Fruit fly (Drosophila melanogaster) whole organism: ENCODE data around the gene Pex14.

Source experiments
- CG8478 ChIP-seq: fragments of >200 bp; optimal IDR thresholded peaks from 2 replicates; lab custom pipeline; 2018; ENCODE audit warnings: inconsistent platforms
- Dll ChIP-seq: fragments of >200 bp; optimal IDR thresholded peaks from 2 replicates; lab custom pipeline; 2017
- EcR ChIP-seq, 2 experiments: fragments of >200 bp; optimal IDR thresholded peaks; 2 replicates each; lab custom pipeline; 2017; ENCODE audit warnings: missing biosample characterization in 2 of 2, missing genetic modification characterization in 2 of 2, missing genetic modification reagents in 2 of 2
- pan ChIP-seq: fragments of >200 bp; optimal IDR thresholded peaks from 2 replicates; lab custom pipeline; 2017
- psq ChIP-seq: fragments of >200 bp; optimal IDR thresholded peaks from 2 replicates; lab custom pipeline; 2017
- usp ChIP-seq: fragments of >200 bp; optimal IDR thresholded peaks from 2 replicates; lab custom pipeline; 2017; ENCODE audit warnings: missing biosample characterization, missing genetic modification characterization, mixed read lengths

Pex14 gene

DNA sequence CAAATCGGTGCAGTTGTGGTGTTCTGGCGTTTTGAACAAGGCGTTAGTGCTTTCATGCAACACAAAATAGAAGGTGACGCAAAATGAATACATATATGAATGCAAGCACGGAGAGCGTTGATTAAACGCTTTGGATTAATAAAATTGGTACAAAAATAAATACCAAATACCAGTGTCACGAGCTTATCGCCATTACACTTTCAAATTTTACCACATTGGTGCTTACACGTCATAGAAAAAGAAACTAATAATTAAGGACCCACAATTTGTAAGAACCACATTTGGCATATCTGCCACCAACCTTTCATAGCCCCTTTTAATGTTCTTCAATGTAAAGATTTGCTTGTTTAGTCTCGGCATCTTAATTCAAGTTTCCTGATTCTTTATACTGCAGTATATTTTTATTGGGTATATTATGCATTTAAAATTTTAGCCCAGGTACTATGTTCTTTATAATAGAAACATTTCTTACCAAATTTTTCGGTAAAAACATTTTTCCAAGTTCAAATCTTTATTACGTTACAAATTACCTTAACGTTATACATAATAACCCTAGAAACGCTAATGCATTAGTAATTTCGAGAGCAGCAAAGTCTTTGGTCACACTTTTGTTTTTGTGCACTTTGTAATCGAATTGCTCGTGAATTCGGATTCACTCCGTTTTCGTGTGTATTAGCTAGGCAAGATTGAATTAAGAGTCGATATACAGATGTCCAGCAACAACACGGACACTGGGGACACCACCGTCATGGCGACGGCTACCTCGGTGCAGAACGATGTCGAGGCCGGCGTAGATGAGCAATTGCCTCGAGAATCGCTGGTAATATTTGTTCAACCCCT is at the start of gene Pex14, which contains the start of gene Pex16:
Pex14 (plus strand) TSS at position 576 of the 840 bp plus-strand sequence.
Pex16 (minus strand) TSS at position 41 of the 840 bp plus-strand sequence.
- TF ChIP-seq CG8478 (lab: Kevin White, UChicago) = no peak
- no peak for TF ChIP-seq EcR (GFP tag; optimal IDR thresholded peaks at IDR 0.05; lab: Kevin White, UChicago)
- TF ChIP-seq pan (lab: Kevin White, UChicago) = no peak
- no peak for TF ChIP-seq psq (lab: Kevin White, UChicago)
- no peak for TF ChIP-seq Dll
- no peak for TF ChIP-seq usp (GFP tag; lab: Kevin White, UChicago)

DNA sequence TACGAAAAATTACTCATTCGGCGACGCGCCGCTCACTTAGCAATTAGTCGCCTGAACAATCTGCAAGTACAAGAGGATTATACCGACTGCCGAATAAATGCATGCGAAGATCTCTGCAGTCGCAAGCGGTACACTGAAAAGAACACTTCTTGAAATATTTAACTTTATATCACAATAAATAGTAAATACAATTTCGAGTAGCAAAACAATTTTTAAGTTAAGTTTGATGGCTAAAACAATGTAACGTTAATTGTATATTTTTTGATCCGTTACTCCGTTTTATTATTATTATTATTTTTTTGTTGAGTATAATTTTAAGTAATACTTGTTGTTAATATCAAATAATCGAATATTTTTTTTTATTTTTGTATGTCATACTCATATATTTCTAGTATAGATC is 49.2 kb upstream of the Pex14 start:
- no peak for TF ChIP-seq usp (GFP tag; lab: Kevin White, UChicago)
- no peak for TF ChIP-seq EcR (GFP tag; optimal IDR thresholded peaks at IDR 0.05; lab: Kevin White, UChicago)
- TF ChIP-seq CG8478 (lab: Kevin White, UChicago) = no peak
- no peak for TF ChIP-seq Dll
- TF ChIP-seq pan (lab: Kevin White, UChicago) = no peak
- TF ChIP-seq psq (lab: Kevin White, UChicago) = no peak

DNA sequence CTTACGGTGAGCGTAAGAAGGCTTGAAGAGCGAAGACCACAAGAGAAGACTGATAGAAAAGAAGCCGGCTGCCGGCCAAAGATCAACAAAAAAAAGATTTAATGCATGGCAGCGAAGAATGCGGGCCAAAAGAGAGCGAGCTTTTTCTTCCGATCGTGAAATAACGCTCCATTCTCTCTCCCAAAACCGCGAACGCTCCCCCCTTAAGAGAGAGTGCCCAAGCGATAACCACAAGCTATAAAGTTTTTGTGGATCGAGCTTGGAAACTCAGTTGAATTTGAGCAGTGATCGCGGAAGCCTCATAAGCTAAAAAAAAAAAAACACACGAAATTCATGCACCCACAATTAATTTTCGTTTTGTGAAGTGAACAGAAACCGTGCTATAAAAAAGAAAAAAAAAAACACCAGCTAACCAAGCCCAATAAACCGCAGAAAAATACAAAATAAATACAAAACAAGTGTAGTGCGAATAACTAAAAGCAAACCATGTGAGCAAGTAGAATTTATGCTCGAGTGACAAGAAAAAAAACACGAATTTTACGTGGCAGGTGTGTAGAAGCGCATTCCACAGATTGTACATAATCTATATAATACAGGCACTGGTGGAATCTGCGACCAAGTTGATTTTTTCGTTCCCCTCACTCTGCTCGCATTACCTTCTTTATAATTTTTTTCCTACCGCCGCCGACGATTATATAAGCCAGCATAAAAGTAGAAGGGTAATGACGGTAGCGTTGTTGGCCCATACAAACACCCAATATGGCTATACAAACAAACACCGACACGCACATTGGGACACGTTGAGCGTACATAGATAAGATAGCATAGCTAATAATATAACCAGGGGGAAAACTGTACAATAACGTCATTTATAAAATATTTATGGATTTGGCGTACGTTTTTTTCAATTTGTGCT is 48.0 kb upstream of the Pex14 start, which contains the start of gene CG13252:
CG13252 (plus strand) TSS at position 269 of the 916 bp plus-strand sequence.
- TF ChIP-seq CG8478 (lab: Kevin White, UChicago) (no peak), pan (lab: Kevin White, UChicago) (no peak), psq (lab: Kevin White, UChicago) (no peak), Dll (peak; percentile 84), usp (GFP tag; lab: Kevin White, UChicago) (no peak), EcR (GFP tag; optimal IDR thresholded peaks at IDR 0.05; lab: Kevin White, UChicago) (no peak)

DNA sequence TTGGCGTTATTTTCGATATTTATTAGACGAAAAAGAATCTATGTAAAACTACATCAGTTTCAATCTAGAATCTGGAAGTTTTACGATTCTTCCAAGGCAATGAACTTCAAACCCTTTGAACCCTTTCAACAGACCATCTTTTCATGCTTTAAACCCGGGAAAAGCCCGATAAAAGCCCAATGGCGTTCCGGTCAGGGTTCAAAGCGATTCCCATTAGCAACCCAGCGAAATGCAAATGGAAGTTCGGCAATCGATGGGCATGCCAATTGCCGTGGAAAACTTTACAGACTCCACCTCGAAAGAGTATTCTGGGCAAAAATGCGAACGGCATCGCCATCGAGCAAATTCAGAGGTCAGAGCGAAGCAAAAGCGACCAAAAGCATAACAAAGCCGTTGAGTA is 46.1 kb upstream of the Pex14 start:
- no peak for TF ChIP-seq Dll
- no peak for TF ChIP-seq pan (lab: Kevin White, UChicago)
- no peak for TF ChIP-seq usp (GFP tag; lab: Kevin White, UChicago)
- TF ChIP-seq EcR (GFP tag; optimal IDR thresholded peaks at IDR 0.05; lab: Kevin White, UChicago) = no peak
- TF ChIP-seq CG8478 (lab: Kevin White, UChicago) = no peak
- no peak for TF ChIP-seq psq (lab: Kevin White, UChicago)

DNA sequence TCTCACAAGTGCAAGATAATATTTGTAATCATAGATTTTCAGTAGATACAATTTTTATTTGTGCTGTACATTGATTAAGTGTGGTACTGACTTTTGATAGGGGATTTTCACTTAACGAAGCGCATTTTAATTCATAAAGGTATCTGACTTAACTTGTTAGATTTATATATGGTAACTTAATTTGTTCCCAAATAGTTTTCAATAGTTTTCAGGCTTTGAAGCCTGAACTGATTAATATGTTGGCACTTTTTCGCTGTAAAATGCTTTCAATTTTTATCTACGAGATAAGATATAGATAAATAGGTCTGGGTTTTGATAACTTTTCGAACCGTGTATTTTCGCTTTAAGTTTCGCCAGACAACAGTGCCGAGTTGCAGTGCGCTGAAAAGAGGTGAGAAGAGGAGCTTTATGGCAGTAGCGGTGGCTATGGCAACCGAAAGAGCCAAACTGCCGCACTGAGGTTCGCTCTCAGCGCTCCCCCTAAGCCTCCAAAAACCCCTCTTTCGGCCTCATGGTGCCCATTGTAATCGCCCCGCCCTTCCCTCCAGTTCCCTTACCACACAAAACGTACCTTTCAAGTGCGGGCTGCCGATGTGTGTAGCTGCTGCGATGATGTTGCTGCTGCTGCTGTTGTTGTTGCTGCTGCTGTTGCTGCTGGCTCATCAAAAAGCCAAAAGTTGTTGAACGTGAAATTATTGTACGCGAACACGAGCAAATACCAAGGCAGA is 44.9 kb upstream of the Pex14 start:
- TF ChIP-seq EcR (GFP tag; optimal IDR thresholded peaks at IDR 0.05; lab: Kevin White, UChicago) (no peak), pan (lab: Kevin White, UChicago) (no peak), psq (lab: Kevin White, UChicago) (no peak), CG8478 (lab: Kevin White, UChicago) (no peak), usp (GFP tag; lab: Kevin White, UChicago) (no peak), Dll (no peak)

DNA sequence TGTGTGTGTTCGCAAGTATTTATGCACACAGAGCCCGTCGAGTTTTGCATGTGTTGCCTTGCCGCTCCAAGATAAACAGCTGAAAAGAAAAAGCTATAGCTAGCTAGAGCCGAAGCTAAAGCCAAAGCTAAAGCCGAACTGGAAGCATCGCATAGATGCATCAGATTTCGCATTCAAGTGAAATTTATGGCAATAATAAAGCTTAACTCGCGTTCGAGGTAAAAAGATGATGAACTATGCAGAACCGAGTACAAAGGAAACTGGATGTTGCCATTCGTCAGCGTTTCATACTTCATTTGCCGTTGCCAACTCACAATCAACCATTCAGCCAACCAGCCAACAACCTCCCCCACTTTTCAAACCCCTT is 44.4 kb upstream of the Pex14 start:
- TF ChIP-seq EcR (GFP tag; optimal IDR thresholded peaks at IDR 0.05; lab: Kevin White, UChicago) (no peak), Dll (no peak), psq (lab: Kevin White, UChicago) (no peak), CG8478 (lab: Kevin White, UChicago) (no peak), usp (GFP tag; lab: Kevin White, UChicago) (no peak), pan (lab: Kevin White, UChicago) (no peak)

DNA sequence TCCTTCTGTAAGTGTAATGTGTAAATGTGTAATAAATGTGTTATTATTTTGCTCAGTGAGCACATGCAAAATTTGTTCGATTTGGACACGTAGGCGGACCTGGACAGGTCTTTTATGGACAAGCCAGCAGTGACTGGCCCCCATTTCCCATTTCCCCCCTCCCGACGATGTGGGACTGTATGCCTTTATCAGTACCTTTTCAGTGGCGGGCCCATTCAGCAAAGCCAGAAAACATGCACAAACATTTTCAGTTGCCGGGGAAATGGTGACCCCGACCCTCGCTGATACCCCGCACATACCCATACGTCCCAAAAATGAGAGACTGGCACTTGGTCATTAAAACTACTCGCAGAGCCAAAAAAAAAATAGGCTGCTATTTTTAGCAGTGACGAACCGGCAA is 42.3 kb upstream of the Pex14 start:
- no peak for TF ChIP-seq pan (lab: Kevin White, UChicago)
- TF ChIP-seq CG8478 (lab: Kevin White, UChicago) = no peak
- no peak for TF ChIP-seq EcR (GFP tag; optimal IDR thresholded peaks at IDR 0.05; lab: Kevin White, UChicago)
- TF ChIP-seq Dll = no peak
- no peak for TF ChIP-seq psq (lab: Kevin White, UChicago)
- no peak for TF ChIP-seq usp (GFP tag; lab: Kevin White, UChicago)

DNA sequence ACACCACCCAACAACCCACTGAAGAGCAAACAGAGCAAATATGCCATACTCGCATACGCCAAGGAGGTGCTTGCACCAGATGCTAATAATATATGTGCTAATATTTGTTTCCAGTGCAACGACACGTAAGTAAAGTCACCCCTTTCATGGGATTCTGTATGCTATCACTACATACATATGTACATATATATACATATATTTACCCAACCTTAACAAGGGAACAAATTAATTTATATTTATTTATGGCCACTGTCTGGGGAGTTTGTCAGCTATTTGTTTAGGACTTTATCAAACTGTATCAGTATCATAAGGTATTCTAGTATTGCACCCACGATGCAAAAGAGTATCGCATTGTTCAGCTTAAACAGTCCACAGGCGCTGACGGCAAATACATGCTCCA is 41.3 kb upstream of the Pex14 start:
- TF ChIP-seq psq (lab: Kevin White, UChicago) (no peak), CG8478 (lab: Kevin White, UChicago) (no peak), EcR (GFP tag; optimal IDR thresholded peaks at IDR 0.05; lab: Kevin White, UChicago) (no peak), Dll (no peak), usp (GFP tag; lab: Kevin White, UChicago) (no peak), pan (lab: Kevin White, UChicago) (no peak)

DNA sequence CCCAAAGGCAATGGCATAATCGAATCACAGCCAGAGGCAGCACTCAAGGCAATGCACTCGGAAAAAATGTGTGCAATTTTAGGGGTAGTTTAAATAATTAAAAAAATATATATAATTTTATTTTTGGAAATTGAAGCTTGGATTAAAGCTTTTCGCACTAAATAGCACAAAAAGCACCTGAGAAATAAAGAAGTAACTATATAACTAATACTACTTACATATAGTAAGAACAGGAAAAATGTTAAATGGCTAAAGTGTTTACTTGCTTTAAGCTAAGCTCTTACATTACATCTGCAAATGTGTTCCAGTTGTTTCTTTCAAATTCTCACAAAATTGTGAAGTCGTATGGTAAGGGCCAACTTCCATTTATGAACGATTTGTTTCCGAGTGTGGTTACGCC is 39.2 kb upstream of the Pex14 start, which contains the start of gene Gr77a:
Gr77a (minus strand) TSS at position 17 of the 400 bp plus-strand sequence.
- TF ChIP-seq usp (GFP tag; lab: Kevin White, UChicago) = no peak
- TF ChIP-seq Dll = no peak
- TF ChIP-seq CG8478 (lab: Kevin White, UChicago) = no peak
- no peak for TF ChIP-seq pan (lab: Kevin White, UChicago)
- no peak for TF ChIP-seq psq (lab: Kevin White, UChicago)
- no peak for TF ChIP-seq EcR (GFP tag; optimal IDR thresholded peaks at IDR 0.05; lab: Kevin White, UChicago)

DNA sequence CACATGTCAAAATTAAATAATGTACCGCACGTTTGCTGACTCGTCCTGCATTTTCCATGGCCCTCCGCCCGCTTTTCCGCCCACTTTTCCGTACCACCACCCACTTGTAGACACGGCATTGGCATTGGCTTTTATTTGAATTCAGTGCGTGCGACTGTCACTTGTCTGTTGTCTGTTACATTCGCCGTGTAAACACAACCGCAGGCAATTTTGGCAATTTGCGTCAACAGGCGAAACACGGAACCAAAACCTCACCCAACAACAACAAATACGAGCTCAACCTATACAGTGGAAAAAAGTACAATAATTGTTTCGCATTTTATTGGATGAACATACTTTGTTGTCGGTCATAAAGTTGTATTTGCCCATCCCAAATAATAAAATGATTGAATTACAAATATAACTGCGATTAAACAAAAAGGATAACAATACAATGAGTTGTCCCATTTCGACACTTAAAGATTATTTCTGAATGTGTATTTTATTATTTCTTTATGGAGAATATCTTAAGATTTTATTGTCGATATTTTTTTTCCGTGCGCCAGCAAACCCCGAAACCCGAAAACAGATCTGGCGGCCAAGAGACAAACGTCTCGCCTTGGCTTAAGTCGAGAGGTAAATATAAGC is 31.2 kb upstream of the Pex14 start:
- TF ChIP-seq usp (GFP tag; lab: Kevin White, UChicago) (no peak), Dll (no peak), psq (lab: Kevin White, UChicago) (no peak), CG8478 (lab: Kevin White, UChicago) (no peak), EcR (GFP tag; optimal IDR thresholded peaks at IDR 0.05; lab: Kevin White, UChicago) (no peak), pan (lab: Kevin White, UChicago) (no peak)
